Fruit fly (Drosophila melanogaster): Measurements from ENCODE around the gene CG33303.

CG33303 gene

DNA sequence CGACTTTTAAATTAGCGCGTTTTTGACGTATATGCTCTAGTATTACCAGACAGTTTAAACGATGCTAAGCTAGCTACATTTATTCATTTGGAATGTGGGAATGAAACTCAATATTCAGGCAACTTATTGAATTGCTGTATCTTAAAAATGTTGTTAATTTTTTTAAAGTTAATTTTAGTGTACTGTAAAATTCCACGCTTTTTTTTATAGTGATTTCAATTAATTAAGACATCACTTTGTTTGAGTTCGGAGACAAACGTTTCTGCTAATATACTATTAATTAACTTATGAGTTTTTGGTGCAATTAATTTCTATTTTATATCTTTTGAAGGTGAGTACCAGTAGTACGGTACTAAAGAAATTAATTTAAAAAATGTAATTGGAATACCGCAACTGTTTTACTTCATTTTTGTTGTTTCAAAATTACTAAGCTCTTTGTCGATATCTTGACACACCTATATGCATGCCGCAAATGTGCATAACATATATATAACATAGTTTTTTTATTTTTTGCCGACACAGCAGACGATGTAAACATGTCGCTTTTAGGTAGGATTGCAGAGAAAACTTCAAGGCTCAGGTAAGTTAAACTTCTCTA lies 10.8 kb upstream of the CG33303 start, which contains the start of the genes Cdk1 and mRpS7 (continued):
- TF ChIP-seq E2f1 (GFP tag; IDR thresholded peaks at IDR 0.05) (peak; percentile 56), CG7745 (tag; optimal IDR thresholded peaks at IDR 0.05) (no peak), Hr78 (GFP tag; optimal IDR thresholded peaks at IDR 0.05) (no peak), ttk (GFP tag; IDR thresholded peaks at IDR 0.05) (peak; percentile 63; the same call in 1 of the 2 replicates), Hr39 (optimal IDR thresholded peaks at IDR 0.05) (no peak), CG4360 (GFP tag; IDR thresholded peaks at IDR 0.05) (no peak), CG30431 (GFP tag; optimal IDR thresholded peaks at IDR 0.05) (peak; percentile 26), CkIIα-i1 (GFP tag; IDR thresholded peaks at IDR 0.05) (no peak), ERR (GFP tag; optimal IDR thresholded peaks at IDR 0.05) (no peak), fru (optimal IDR thresholded peaks at IDR 0.05) (no peak), CG13894 (tag; optimal IDR thresholded peaks at IDR 0.05) (peak; percentile 47), sob (GFP tag; IDR thresholded peaks at IDR 0.05) (peak; percentile 54; the same call in 1 of the 2 replicates), odd (GFP tag; optimal IDR thresholded peaks at IDR 0.05) (no peak), Bdp1 (GFP tag; optimal IDR thresholded peaks at IDR 0.05) (no peak), ham (GFP tag; IDR thresholded peaks at IDR 0.05) (no peak), CrebB (tag; optimal IDR thresholded peaks at IDR 0.05) (no peak), CG17359 (tag; optimal IDR thresholded peaks at IDR 0.05) (peak; percentile 66), CG16779 (GFP tag; IDR thresholded peaks at IDR 0.05) (no peak), NC2β (GFP tag; optimal IDR thresholded peaks at IDR 0.05) (peak; percentile 31), CG16863 (GFP tag; optimal IDR thresholded peaks at IDR 0.05) (peak; percentile 71), abd-A (tag; optimal IDR thresholded peaks at IDR 0.05) (no peak), cwo (GFP tag; optimal IDR thresholded peaks at IDR 0.05) (peak; percentile 44), Fer3 (tag; optimal IDR thresholded peaks at IDR 0.05) (peak; percentile 74), Hey (tag; optimal IDR thresholded peaks at IDR 0.05) (no peak), Taf1 (GFP tag; IDR thresholded peaks at IDR 0.05) (0 out of 2 replicates have a peak, but pooled peaks have one; percentile 37), tx (GFP tag; optimal IDR thresholded peaks at IDR 0.05) (peak; percentile 44), slou (GFP tag; optimal IDR thresholded peaks at IDR 0.05) (peak; percentile 45), CG10543 (GFP tag; optimal IDR thresholded peaks at IDR 0.05) (peak; percentile 7), kni (GFP tag; optimal IDR thresholded peaks at IDR 0.05) (no peak), shn (GFP tag; optimal IDR thresholded peaks at IDR 0.05) (peak; percentile 31), tio (GFP tag; optimal IDR thresholded peaks at IDR 0.05) (peak; percentile 74), Ada2b (GFP tag; IDR thresholded peaks at IDR 0.05) (peak; percentile 50; the same call in 1 of the 2 replicates), HLHmδ (GFP tag; optimal IDR thresholded peaks at IDR 0.05) (no peak), fu2 (GFP tag; optimal IDR thresholded peaks at IDR 0.05) (peak; percentile 29), pb (GFP tag; optimal IDR thresholded peaks at IDR 0.05) (no peak), cas (GFP tag; IDR thresholded peaks at IDR 0.05) (no peak), CG4707 (GFP tag; optimal IDR thresholded peaks at IDR 0.05) (peak; percentile 12), CG4730 (GFP tag; IDR thresholded peaks at IDR 0.05) (peak; percentile 41), Xrp1 (GFP tag; IDR thresholded peaks at IDR 0.05) (peak; percentile 69), CG9437 (GFP tag; optimal IDR thresholded peaks at IDR 0.05) (peak; percentile 80), row (GFP tag; IDR thresholded peaks at IDR 0.05) (peak; percentile 81), CG33557 (GFP tag; optimal IDR thresholded peaks at IDR 0.05) (peak; percentile 40), kay (GFP tag; optimal IDR thresholded peaks at IDR 0.05) (no peak), Pdp1 (GFP tag; optimal IDR thresholded peaks at IDR 0.05) (peak in 1 of 2 experiments; percentile 56), CG11696 (GFP tag; IDR thresholded peaks at IDR 0.05) (0 out of 2 replicates have a peak, but pooled peaks have one; percentile 51), CG8765 (GFP tag; IDR thresholded peaks at IDR 0.05) (peak; percentile 60; the same call in 1 of the 2 replicates), MESR4 (GFP tag; optimal IDR thresholded peaks at IDR 0.05) (peak; percentile 62), salm (tag; optimal IDR thresholded peaks at IDR 0.05) (peak; percentile 66), CG9876 (GFP tag; optimal IDR thresholded peaks at IDR 0.05) (no peak), CG7357 (GFP tag; IDR thresholded peaks at IDR 0.05) (peak; percentile 65; the same call in 2 of the 3 replicates), CG18476 (GFP tag; optimal IDR thresholded peaks at IDR 0.05) (peak; percentile 64)

All from whole organism, embryonic.